Worm (Caenorhabditis elegans) whole organism, mixed stage, embryonic: ENCODE data around the gene pho-9.

Source experiments
- bed-3 ChIP-seq: fragments of 200-800 bp; sonication (Bioruptor generic); optimal IDR thresholded peaks from 3 replicates; lab custom pipeline; 2018; ENCODE audit warnings: mild to moderate bottlenecking, missing genetic modification characterization, moderate library complexity, missing compliant biosample characterization
- ceh-43 ChIP-seq: fragments of 200-800 bp; sonication (Bioruptor generic); optimal IDR thresholded peaks from 2 replicates; lab custom pipeline; 2018; ENCODE audit warnings: mild to moderate bottlenecking, missing genetic modification characterization, moderate library complexity, missing compliant biosample characterization
- ces-1 ChIP-seq: fragments of 150-350 bp; optimal IDR thresholded peaks from 2 replicates; lab custom pipeline; 2014; ENCODE audit warnings: missing biosample characterization, missing genetic modification reagents, missing genetic modification characterization
- flh-1 ChIP-seq: fragments of 200-800 bp; sonication (Bioruptor generic); optimal IDR thresholded peaks from 2 replicates; lab custom pipeline; 2018; ENCODE audit warnings: mild to moderate bottlenecking, missing genetic modification characterization, moderate library complexity, missing compliant biosample characterization
- mls-2 ChIP-seq: sonication (generic microtip); optimal IDR thresholded peaks from 2 replicates; lab custom pipeline; 2016; ENCODE audit warnings: mild to moderate bottlenecking, missing genetic modification characterization, moderate library complexity, missing compliant biosample characterization
- nhr-12 ChIP-seq: fragments of 150-350 bp; optimal IDR thresholded peaks from 2 replicates; lab custom pipeline; 2014; ENCODE audit warnings: missing biosample characterization, missing genetic modification characterization
- nhr-237 ChIP-seq: fragments of 150-350 bp; optimal IDR thresholded peaks from 2 replicates; lab custom pipeline; 2014; ENCODE audit warnings: missing biosample characterization, missing genetic modification characterization
- nhr-28 ChIP-seq: fragments of 150-350 bp; optimal IDR thresholded peaks from 2 replicates; lab custom pipeline; 2014; ENCODE audit warnings: missing biosample characterization, missing genetic modification characterization
- snpc-4 ChIP-seq: fragments of 150-350 bp; optimal IDR thresholded peaks from 2 replicates; lab custom pipeline; 2014; ENCODE audit warnings: missing biosample characterization, missing genetic modification characterization
- sptf-1 ChIP-seq: sonication (generic microtip); optimal IDR thresholded peaks from 2 replicates; lab custom pipeline; 2017; ENCODE audit warnings: mild to moderate bottlenecking, missing genetic modification characterization, moderate library complexity, missing compliant biosample characterization
- unc-39 ChIP-seq: fragments of 150-350 bp; optimal IDR thresholded peaks from 2 replicates; lab custom pipeline; 2014; ENCODE audit warnings: missing biosample characterization, missing genetic modification characterization
- unc-62 ChIP-seq: fragments of 150-350 bp; optimal IDR thresholded peaks from 2 replicates; lab custom pipeline; 2014; ENCODE audit warnings: missing biosample characterization, missing genetic modification reagents, missing genetic modification characterization
- zip-8 ChIP-seq: fragments of 150-350 bp; optimal IDR thresholded peaks from 2 replicates; lab custom pipeline; 2014; ENCODE audit warnings: missing biosample characterization, missing genetic modification characterization

ce11 chrIII:2724992-2725220, 35.7 kb downstream of the pho-9 start, which contains the start of gene Y71H2AM.11:
- TF ChIP-seq sptf-1 (tag; lab: Kevin White, UChicago) (no peak), zip-8 (tag; lab: Kevin White, UChicago) (no peak), flh-1 (GFP tag; lab: Kevin White, UChicago) (no peak), unc-62 (no peak), ces-1 (no peak), nhr-28 (tag; lab: Kevin White, UChicago) (no peak), snpc-4 (tag; lab: Kevin White, UChicago) (no peak), nhr-12 (tag; lab: Kevin White, UChicago) (no peak), unc-39 (tag; lab: Kevin White, UChicago) (no peak), nhr-237 (tag; lab: Kevin White, UChicago) (no peak), bed-3 (no peak), ceh-43 (no peak), mls-2 (tag; lab: Kevin White, UChicago) (no peak)
